Fruit fly (Drosophila melanogaster): ENCODE results near the gene eIF4E5.

eIF4E5 gene

DNA sequence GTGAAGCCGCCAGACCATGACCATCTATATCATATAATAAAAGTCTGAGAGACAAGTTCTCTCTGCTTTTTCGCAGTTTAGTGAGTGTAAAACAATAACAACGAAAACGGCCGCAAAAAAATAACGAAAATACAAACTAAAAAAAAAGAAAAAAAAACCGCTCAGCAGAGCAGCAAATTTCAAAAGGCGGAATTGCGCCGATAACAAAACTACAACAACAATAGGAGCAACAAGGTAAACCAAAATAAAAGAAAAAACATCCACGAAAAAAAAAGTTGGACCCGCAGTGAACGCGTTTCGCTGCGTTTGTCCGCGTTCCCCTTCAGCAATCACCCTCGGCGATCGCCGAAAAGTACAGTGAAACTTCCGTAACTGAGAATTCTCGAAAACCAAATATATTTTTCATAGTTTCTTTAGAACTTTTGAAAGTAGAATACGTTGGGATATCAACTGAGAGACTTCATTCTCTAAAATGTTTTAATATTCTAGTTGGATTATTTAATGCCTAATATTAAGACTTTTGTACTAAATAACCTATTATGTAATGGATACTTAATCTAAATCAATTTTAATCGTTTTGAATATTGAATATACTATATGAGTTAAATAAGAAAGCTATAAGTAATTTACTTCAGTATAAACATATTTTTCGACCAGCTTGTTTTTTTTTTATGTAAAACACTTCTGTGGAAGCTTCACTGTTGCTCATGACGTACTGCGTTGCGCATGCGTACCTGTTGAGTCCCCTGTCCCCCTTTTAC, 18.9 kb upstream of the eIF4E5 start (continued):
- peak; percentile 66 for TF ChIP-seq CG6808 (GFP tag; optimal IDR thresholded peaks at IDR 0.05)
- peak in 1 of 2 experiments; percentile 43 for TF ChIP-seq salr (GFP tag; optimal IDR thresholded peaks at IDR 0.05)
- peak; percentile 56 for TF ChIP-seq fd59A (GFP tag; optimal IDR thresholded peaks at IDR 0.05)
- peak; percentile 42 for TF ChIP-seq Blimp-1 (GFP tag; optimal IDR thresholded peaks at IDR 0.05)
- TF ChIP-seq CG9139 (GFP tag; optimal IDR thresholded peaks at IDR 0.05), result peak; percentile 54
- TF ChIP-seq fkh (GFP tag; optimal IDR thresholded peaks at IDR 0.05), result no peak
- TF ChIP-seq Eip75B (GFP tag; optimal IDR thresholded peaks at IDR 0.05), result peak; percentile 65
- TF ChIP-seq OdsH (GFP tag; optimal IDR thresholded peaks at IDR 0.05), result peak; percentile 61
- peak; percentile 87 for TF ChIP-seq esn (GFP tag; optimal IDR thresholded peaks at IDR 0.05)

DNA sequence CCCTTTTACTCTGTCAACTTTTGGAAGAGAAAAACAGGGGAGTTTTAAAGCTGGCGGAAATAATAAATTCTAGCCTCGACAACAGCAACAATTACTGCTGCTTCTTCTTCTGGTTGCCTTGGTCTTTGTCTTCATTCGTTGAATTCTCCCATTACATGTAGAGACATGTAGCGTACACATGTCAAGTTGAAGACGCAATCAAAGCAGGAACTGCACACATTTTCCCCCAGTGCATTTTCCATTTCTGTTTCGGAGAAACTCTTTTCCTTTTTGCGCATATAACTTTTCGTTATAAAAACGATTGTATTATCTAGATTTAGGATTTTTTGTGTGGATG, 18.3 kb upstream of the eIF4E5 start:
- no peak for TF ChIP-seq CG8632 (GFP tag; optimal IDR thresholded peaks at IDR 0.05)
- peak; percentile 0 for TF ChIP-seq Eip78C (GFP tag)

DNA sequence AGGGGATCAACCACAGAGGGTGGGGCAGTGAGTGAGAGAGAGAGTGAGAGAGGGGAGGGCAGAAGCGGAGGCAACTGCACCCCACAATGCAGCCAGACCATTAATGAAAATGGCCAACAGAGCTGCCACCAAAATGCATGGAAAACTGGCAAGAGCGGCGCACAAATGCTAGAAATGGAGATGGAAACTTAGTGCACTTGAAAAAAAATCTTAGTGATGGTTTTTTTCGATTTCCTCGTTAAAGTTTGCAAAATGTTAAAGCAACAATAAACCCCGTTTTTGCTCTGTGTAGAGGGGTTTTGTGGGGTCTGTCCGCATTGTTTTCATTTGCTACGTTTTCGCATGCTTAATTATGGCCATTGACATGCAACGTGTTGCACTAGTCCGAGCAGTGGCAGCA, 17.2 kb upstream of the eIF4E5 start:
- TF ChIP-seq CG1621 (tag; optimal IDR thresholded peaks at IDR 0.05), result no peak
- no peak for TF ChIP-seq CG11902 (GFP tag; optimal IDR thresholded peaks at IDR 0.05)
- no peak for TF ChIP-seq Eip75B (GFP tag; optimal IDR thresholded peaks at IDR 0.05)
- TF ChIP-seq fkh (GFP tag; optimal IDR thresholded peaks at IDR 0.05), result no peak
- TF ChIP-seq CG11762 (GFP tag; optimal IDR thresholded peaks at IDR 0.05; ENCODE audit: insufficient read depth), result no peak
- no peak for TF ChIP-seq CG10669 (GFP tag; optimal IDR thresholded peaks at IDR 0.05)
- no peak for TF ChIP-seq Ets21C (GFP tag; optimal IDR thresholded peaks at IDR 0.05)
- TF ChIP-seq Sox15 (GFP tag; optimal IDR thresholded peaks at IDR 0.05), result no peak
- TF ChIP-seq CG3919 (GFP tag; optimal IDR thresholded peaks at IDR 0.05), result peak; percentile 24
- peak; percentile 2 for TF ChIP-seq acj6 (GFP tag; optimal IDR thresholded peaks at IDR 0.05)
- TF ChIP-seq CG6808 (GFP tag; optimal IDR thresholded peaks at IDR 0.05), result no peak
- peak; percentile 51 for TF ChIP-seq CG6276 (GFP tag; optimal IDR thresholded peaks at IDR 0.05)
- TF ChIP-seq spab (GFP tag; optimal IDR thresholded peaks at IDR 0.05), result no peak
- no peak for TF ChIP-seq vri (GFP tag; optimal IDR thresholded peaks at IDR 0.05)
- TF ChIP-seq ss (GFP tag; optimal IDR thresholded peaks at IDR 0.05), result no peak
- 0 out of 3 replicates have a peak, but pooled peaks have one; percentile 38 for TF ChIP-seq CG6163 (GFP tag; IDR thresholded peaks at IDR 0.05)
- TF ChIP-seq dsx (GFP tag; optimal IDR thresholded peaks at IDR 0.05; ENCODE audit: poor library complexity, severe bottlenecking), result no peak
- peak; percentile 54; the same call in 2 of the 3 replicates for TF ChIP-seq eg (GFP tag; IDR thresholded peaks at IDR 0.05)
- no peak for TF ChIP-seq CG6854 (GFP tag; optimal IDR thresholded peaks at IDR 0.05)
- peak in 1 of 2 experiments; percentile 18 for TF ChIP-seq salr (GFP tag; optimal IDR thresholded peaks at IDR 0.05)
- no peak for TF ChIP-seq esn (GFP tag; optimal IDR thresholded peaks at IDR 0.05)
- TF ChIP-seq CG34406 (GFP tag; optimal IDR thresholded peaks at IDR 0.05), result no peak
- TF ChIP-seq CG3032 (tag; optimal IDR thresholded peaks at IDR 0.05), result no peak
- TF ChIP-seq Sox102F (GFP tag; optimal IDR thresholded peaks at IDR 0.05), result no peak
- no peak for TF ChIP-seq CG8319 (GFP tag; optimal IDR thresholded peaks at IDR 0.05)
- no peak for TF ChIP-seq Ets96B (tag; optimal IDR thresholded peaks at IDR 0.05)
- peak; percentile 1 for TF ChIP-seq CG7368 (GFP tag; optimal IDR thresholded peaks at IDR 0.05)
- peak; percentile 31 for TF ChIP-seq Lpt (GFP tag; optimal IDR thresholded peaks at IDR 0.05)
- TF ChIP-seq CG8632 (GFP tag; optimal IDR thresholded peaks at IDR 0.05), result no peak
- TF ChIP-seq CG11294 (GFP tag; IDR thresholded peaks at IDR 0.05), result no peak; the same call in 1 of the 2 replicates
- no peak for TF ChIP-seq Blimp-1 (GFP tag; optimal IDR thresholded peaks at IDR 0.05)
- peak; percentile 10 for TF ChIP-seq achi (GFP tag; optimal IDR thresholded peaks at IDR 0.05)
- TF ChIP-seq CG16779 (tag; optimal IDR thresholded peaks at IDR 0.05), result no peak
- TF ChIP-seq lz (GFP tag; optimal IDR thresholded peaks at IDR 0.05), result no peak
- peak; percentile 3 for TF ChIP-seq CG4318 (GFP tag; optimal IDR thresholded peaks at IDR 0.05)
- no peak for TF ChIP-seq OdsH (GFP tag; optimal IDR thresholded peaks at IDR 0.05)
- no peak for TF ChIP-seq fd59A (GFP tag; optimal IDR thresholded peaks at IDR 0.05)
- TF ChIP-seq Hr39 (GFP tag; optimal IDR thresholded peaks at IDR 0.05), result no peak
- TF ChIP-seq pdm3 (GFP tag; optimal IDR thresholded peaks at IDR 0.05), result no peak
- no peak for TF ChIP-seq fd85E (GFP tag; optimal IDR thresholded peaks at IDR 0.05)
- TF ChIP-seq Sox14 (GFP tag; optimal IDR thresholded peaks at IDR 0.05), result no peak
- no peak for TF ChIP-seq CG31627 (GFP tag; optimal IDR thresholded peaks at IDR 0.05)
- TF ChIP-seq topi (GFP tag; optimal IDR thresholded peaks at IDR 0.05), result no peak

Data from whole organism, prepupa.